Fruit fly (Drosophila melanogaster) S2 (cell line): ENCODE data around the gene Or94a.

Experiments used
- CG8478 ChIP-seq: fragments of >200 bp; optimal IDR thresholded peaks from 2 replicates; lab custom pipeline; 2018
- CTCF ChIP-seq, 2 experiments: fragments of >200 bp; optimal IDR thresholded peaks; 2 replicates each; lab custom pipeline; 2018

DNA sequence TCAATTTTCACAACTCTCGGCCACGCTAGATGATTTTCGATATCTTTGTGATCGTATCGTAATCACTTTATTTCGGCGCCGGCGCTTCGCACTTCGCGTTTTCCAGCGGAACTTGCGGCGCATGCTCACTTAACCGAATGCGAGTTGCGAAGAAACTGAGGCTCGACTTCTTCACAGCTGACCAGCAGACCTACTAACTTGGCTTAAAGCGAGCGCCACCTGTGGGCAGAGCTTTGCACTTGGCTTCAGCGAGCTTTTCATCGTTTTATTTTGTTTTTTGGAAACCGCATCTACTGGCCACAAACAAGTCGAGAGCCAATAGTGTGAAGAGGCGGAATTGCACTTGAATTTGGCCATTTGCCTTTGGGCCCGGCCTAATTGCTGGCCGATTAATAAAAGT, 23.3 kb downstream of the Or94a start, which contains the start of gene CG34375:
- TF ChIP-seq CG8478 (lab: Kevin White, UChicago): no peak
- no peak for TF ChIP-seq CTCF (optimal IDR thresholded peaks at IDR 0.05; lab: Kevin White, UChicago)
